Fruit fly (Drosophila melanogaster): ENCODE measurements around the gene CG33310.

Gene CG33310

DNA sequence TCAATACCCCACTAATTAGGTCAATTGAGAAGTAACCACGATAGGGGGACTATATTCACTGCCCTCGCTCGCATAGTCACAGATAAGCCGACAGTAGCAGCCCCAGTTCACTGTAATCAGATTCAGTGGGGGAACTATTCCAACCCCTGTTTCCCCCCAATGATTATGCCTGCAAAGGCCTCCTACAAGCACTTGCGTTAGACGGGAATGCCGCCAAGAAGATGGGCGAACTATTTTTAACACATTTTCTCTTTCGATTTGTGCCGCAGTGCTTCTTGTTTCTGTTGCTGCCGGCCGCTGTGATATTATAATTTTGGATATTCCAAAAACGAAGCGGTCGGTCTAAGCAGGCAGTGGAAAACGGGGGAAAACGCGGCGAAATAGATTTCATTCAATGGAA is 39.0 kb downstream of the CG33310 start (continued):
- TF ChIP-seq CG7271 (tag; optimal IDR thresholded peaks at IDR 0.05) (no peak), Dbx (GFP tag; IDR thresholded peaks at IDR 0.05) (0 out of 3 replicates have a peak, but pooled peaks have one; percentile 17), HmgZ (tag; optimal IDR thresholded peaks at IDR 0.05) (peak; percentile 56), pho (GFP tag; optimal IDR thresholded peaks at IDR 0.05) (no peak), shn (GFP tag; optimal IDR thresholded peaks at IDR 0.05) (no peak), CG12659 (GFP tag; optimal IDR thresholded peaks at IDR 0.05) (no peak), CG9609 (GFP tag; optimal IDR thresholded peaks at IDR 0.05) (no peak), ftz-f1 (GFP tag; optimal IDR thresholded peaks at IDR 0.05) (peak; percentile 22), cato (GFP tag; optimal IDR thresholded peaks at IDR 0.05; ENCODE audit: borderline replicate concordance) (no peak), GATAe (GFP tag; conservative IDR thresholded peaks at IDR 0.05) (peak; percentile 88), ind (GFP tag; optimal IDR thresholded peaks at IDR 0.05) (no peak), CG1647 (GFP tag; optimal IDR thresholded peaks at IDR 0.05) (no peak), Fer1 (GFP tag; optimal IDR thresholded peaks at IDR 0.05) (no peak), CG4730 (GFP tag; IDR thresholded peaks at IDR 0.05) (no peak), tx (GFP tag; optimal IDR thresholded peaks at IDR 0.05) (no peak)

dm6 chr2L:15066141-15066540 is 39.5 kb downstream of the CG33310 start:
- TF ChIP-seq jigr1 (GFP tag; IDR thresholded peaks at IDR 0.05): no peak
- TF ChIP-seq CG34422 (GFP tag; IDR thresholded peaks at IDR 0.05): no peak
- no peak for TF ChIP-seq croc (GFP tag; conservative IDR thresholded peaks at IDR 0.05)
- TF ChIP-seq otp (GFP tag; IDR thresholded peaks at IDR 0.05): no peak
- TF ChIP-seq PHDP (tag; optimal IDR thresholded peaks at IDR 0.05): peak; percentile 24
- TF ChIP-seq Sox100B (GFP tag; optimal IDR thresholded peaks at IDR 0.05): peak; percentile 19
- peak; percentile 2 for TF ChIP-seq Xbp1 (GFP tag; optimal IDR thresholded peaks at IDR 0.05)
- TF ChIP-seq NC2β (GFP tag; optimal IDR thresholded peaks at IDR 0.05): no peak
- peak; percentile 17 for TF ChIP-seq CG2120 (GFP tag; optimal IDR thresholded peaks at IDR 0.05)
- TF ChIP-seq CG30403 (GFP tag; optimal IDR thresholded peaks at IDR 0.05): peak; percentile 50
- TF ChIP-seq crc (GFP tag; optimal IDR thresholded peaks at IDR 0.05): no peak
- peak in 1 of 2 experiments; percentile 50 for TF ChIP-seq Hr51 (GFP tag; optimal IDR thresholded peaks at IDR 0.05)
- TF ChIP-seq CG11504 (tag; optimal IDR thresholded peaks at IDR 0.05): peak; percentile 53
- no peak for TF ChIP-seq CG31441 (GFP tag; IDR thresholded peaks at IDR 0.05)
- no peak for TF ChIP-seq CG2129 (GFP tag; IDR thresholded peaks at IDR 0.05; ENCODE audit: partially characterized antibody)
- TF ChIP-seq CG6854 (GFP tag; optimal IDR thresholded peaks at IDR 0.05): no peak
- TF ChIP-seq her (GFP tag; optimal IDR thresholded peaks at IDR 0.05): no peak
- no peak for TF ChIP-seq CG10979 (tag; optimal IDR thresholded peaks at IDR 0.05)
- no peak for TF ChIP-seq MBD-R2 (GFP tag; IDR thresholded peaks at IDR 0.05)
- TF ChIP-seq CG11723 (GFP tag; optimal IDR thresholded peaks at IDR 0.05): no peak
- TF ChIP-seq D19B (GFP tag; optimal IDR thresholded peaks at IDR 0.05): no peak
- TF ChIP-seq run (tag; optimal IDR thresholded peaks at IDR 0.05): no peak
- no peak for TF ChIP-seq HHEX (GFP tag; optimal IDR thresholded peaks at IDR 0.05)
- no peak for TF ChIP-seq Fer3 (tag; optimal IDR thresholded peaks at IDR 0.05)
- no peak for TF ChIP-seq CG7987 (GFP tag; optimal IDR thresholded peaks at IDR 0.05)
- no peak for TF ChIP-seq gsb (GFP tag; IDR thresholded peaks at IDR 0.05)
- TF ChIP-seq CG10267 (tag; optimal IDR thresholded peaks at IDR 0.05): no peak
- no peak for TF ChIP-seq exex (tag; optimal IDR thresholded peaks at IDR 0.05)
- TF ChIP-seq row (GFP tag; IDR thresholded peaks at IDR 0.05): peak; percentile 23; the same call in 1 of the 3 replicates
- TF ChIP-seq Hsf (GFP tag; optimal IDR thresholded peaks at IDR 0.05): peak; percentile 1
- no peak for TF ChIP-seq gcm2 (GFP tag; optimal IDR thresholded peaks at IDR 0.05)
- no peak for TF ChIP-seq HLHmδ (GFP tag; optimal IDR thresholded peaks at IDR 0.05)
- TF ChIP-seq CG17829 (tag; optimal IDR thresholded peaks at IDR 0.05): no peak
- TF ChIP-seq Blimp-1 (GFP tag; optimal IDR thresholded peaks at IDR 0.05): no peak
- no peak for TF ChIP-seq ems (GFP tag; optimal IDR thresholded peaks at IDR 0.05)
- no peak for TF ChIP-seq tx (GFP tag; optimal IDR thresholded peaks at IDR 0.05)
- TF ChIP-seq slou (GFP tag; optimal IDR thresholded peaks at IDR 0.05): no peak
